Worm (Caenorhabditis elegans): ENCODE results near the gene ipla-1.

- TF ChIP-seq hlh-11 (tag; optimal IDR thresholded peaks at IDR 0.05) (no peak), unc-39 (tag; optimal IDR thresholded peaks at IDR 0.05) (no peak), pha-4 (GFP tag; IDR thresholded peaks at IDR 0.05) (no peak), pha-4 (tag; optimal IDR thresholded peaks at IDR 0.05) (no peak), zip-2 (tag; optimal IDR thresholded peaks at IDR 0.05) (no peak)
Observed at ce11 chrII:4573084-4573483, 28.1 kb downstream of the ipla-1 start.
